Worm (Caenorhabditis elegans) whole organism, L3 larva: Measurements from ENCODE around the gene cyp-25A4.

ENCODE experiments used
- aly-2 ChIP-seq: fragments of 150-350 bp; optimal IDR thresholded peaks from 2 replicates; lab custom pipeline; 2014; ENCODE audit warnings: missing biosample characterization, missing genetic modification characterization
- egl-27 ChIP-seq: sonication (generic microtip); optimal IDR thresholded peaks from 4 replicates; lab custom pipeline; 2017; ENCODE audit warnings: missing biosample characterization, missing genetic modification reagents, missing genetic modification characterization
- hmg-11 ChIP-seq: sonication (generic microtip); optimal IDR thresholded peaks from 2 replicates; lab custom pipeline; 2016; ENCODE audit warnings: missing genetic modification characterization, missing compliant biosample characterization
- lin-15B ChIP-seq: fragments of 150-350 bp; optimal IDR thresholded peaks from 2 replicates; lab custom pipeline; 2014; ENCODE audit warnings: missing biosample characterization, missing genetic modification characterization
- nhr-76 ChIP-seq: fragments of 150-350 bp; sonication (generic microtip); optimal IDR thresholded peaks from 5 replicates; lab custom pipeline; 2014; ENCODE audit warnings: missing biosample characterization, missing genetic modification characterization
- unc-62 ChIP-seq: fragments of 150-350 bp; sonication (generic microtip); optimal IDR thresholded peaks from 4 replicates; lab custom pipeline; 2014; ENCODE audit warnings: missing biosample characterization, missing genetic modification reagents, missing genetic modification characterization
- ztf-4 ChIP-seq: fragments of 150-350 bp; optimal IDR thresholded peaks from 2 replicates; lab custom pipeline; 2014; ENCODE audit warnings: missing biosample characterization, missing genetic modification characterization

DNA sequence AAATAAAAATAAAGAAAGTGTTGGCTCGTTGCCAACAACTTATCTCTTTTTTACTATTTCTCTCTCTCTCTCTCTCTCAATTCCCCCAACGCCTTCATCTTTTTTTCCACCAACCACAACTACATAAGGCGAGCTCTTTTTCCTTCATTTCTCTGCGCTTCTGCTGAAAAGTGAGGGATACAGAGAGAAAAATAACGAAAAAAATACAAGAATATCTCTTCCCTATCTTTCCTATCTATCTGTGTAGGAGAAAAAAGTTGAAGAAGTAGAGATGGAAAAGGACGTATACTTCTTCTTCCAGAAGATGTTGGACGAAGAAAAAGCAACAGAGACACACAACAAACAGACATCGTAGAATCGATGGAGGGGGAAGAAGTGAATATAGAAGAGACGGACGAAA lies 47.0 kb upstream of the cyp-25A4 start:
- TF ChIP-seq nhr-76 (tag; lab: Kevin White, UChicago): no peak
- peak; percentile 40 for TF ChIP-seq lin-15B (tag; lab: Kevin White, UChicago)
- no peak for TF ChIP-seq aly-2 (tag; lab: Kevin White, UChicago)
- TF ChIP-seq egl-27 (tag; lab: Kevin White, UChicago): no peak
- TF ChIP-seq unc-62 (GFP tag; lab: Kevin White, UChicago): no peak
- peak; percentile 62 for TF ChIP-seq hmg-11 (tag; lab: Kevin White, UChicago)
- TF ChIP-seq ztf-4 (tag; lab: Kevin White, UChicago): no peak
